Worm (Caenorhabditis elegans): ENCODE results near the gene fbxc-49.

Gene fbxc-49

DNA sequence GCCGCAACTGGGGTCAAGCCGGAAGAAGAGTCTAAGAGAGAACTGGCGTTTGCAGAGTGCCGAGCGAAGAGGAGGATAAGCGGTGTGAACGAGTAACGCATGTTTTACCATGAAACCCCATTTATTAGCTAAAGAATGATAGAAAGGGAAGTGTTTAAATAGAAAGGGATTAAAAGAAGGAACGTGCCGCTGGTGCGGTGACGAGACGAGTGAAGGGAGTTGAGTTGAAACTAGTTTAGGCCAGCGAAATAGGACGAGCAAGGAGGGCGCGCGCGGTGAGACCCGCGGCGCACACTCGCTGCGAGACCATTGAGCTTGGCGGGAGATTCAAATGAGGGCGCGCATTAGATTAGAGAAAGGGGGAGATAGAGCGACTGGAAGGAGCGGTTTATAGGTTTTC is 37.4 kb upstream of the fbxc-49 start, which contains the start of gene math-1:
Gene math-1 (minus strand): TSS at position 101 of the 400 bp plus-strand sequence.
- TF ChIP-seq set-16 (GFP tag; IDR thresholded peaks at IDR 0.05) = peak; percentile 51; the same call in 1 of the 2 replicates

ce11 chrII:2051372-2051771 is 32.6 kb upstream of the fbxc-49 start, which contains the start of gene fbxb-35:
Gene fbxb-35, plus strand, starts transcription at chrII:2051672.
- TF ChIP-seq mes-2 (tag; optimal IDR thresholded peaks at IDR 0.05; ENCODE audit: poor library complexity, severe bottlenecking) = no peak
- no peak for TF ChIP-seq dve-1 (tag; optimal IDR thresholded peaks at IDR 0.05; ENCODE audit: insufficient read depth)
- TF ChIP-seq nhr-41 (GFP tag; IDR thresholded peaks at IDR 0.05) = no peak
- TF ChIP-seq lim-7 (GFP tag; IDR thresholded peaks at IDR 0.05) = no peak
- no peak for TF ChIP-seq T26A8.4 (GFP tag; IDR thresholded peaks at IDR 0.05)
- no peak for TF ChIP-seq fkh-10 (GFP tag; optimal IDR thresholded peaks at IDR 0.05)
- no peak for TF ChIP-seq madf-9 (GFP tag; conservative IDR thresholded peaks at IDR 0.05)
- no peak for TF ChIP-seq unc-39 (tag; optimal IDR thresholded peaks at IDR 0.05)
- no peak for TF ChIP-seq zfp-3 (GFP tag; conservative IDR thresholded peaks at IDR 0.05)
- TF ChIP-seq fos-1 (tag; optimal IDR thresholded peaks at IDR 0.05) = no peak
- no peak for TF ChIP-seq lin-29 (GFP tag; IDR thresholded peaks at IDR 0.05)
- TF ChIP-seq F44E2.7 (GFP tag; IDR thresholded peaks at IDR 0.05) = no peak
- no peak for TF ChIP-seq lin-1 (GFP tag; IDR thresholded peaks at IDR 0.05)
- TF ChIP-seq mdt-29 (GFP tag; IDR thresholded peaks at IDR 0.05) = no peak
- no peak for TF ChIP-seq dpl-1 (GFP tag; optimal IDR thresholded peaks at IDR 0.05)
- TF ChIP-seq nhr-76 (tag; optimal IDR thresholded peaks at IDR 0.05) = no peak
- no peak for TF ChIP-seq zag-1 (tag; optimal IDR thresholded peaks at IDR 0.05)

ce11 chrII:2058985-2059384 is 24.9 kb upstream of the fbxc-49 start, which contains the start of gene F07E5.5:
Gene F07E5.5, minus strand, starts transcription at chrII:2059070.
- TF ChIP-seq dpl-1 (GFP tag; optimal IDR thresholded peaks at IDR 0.05) (peak; percentile 64), dmd-6 (GFP tag; IDR thresholded peaks at IDR 0.05) (peak; percentile 24; the same call in 1 of the 2 replicates), set-16 (GFP tag; IDR thresholded peaks at IDR 0.05) (no peak), ZK546.5 (tag; optimal IDR thresholded peaks at IDR 0.05) (no peak), hmg-1.1 (GFP tag; IDR thresholded peaks at IDR 0.05) (peak; percentile 27; the same call in 1 of the 2 replicates), nhr-11 (tag; optimal IDR thresholded peaks at IDR 0.05) (peak; percentile 69), hif-1 (tag; optimal IDR thresholded peaks at IDR 0.05) (no peak), dmd-9 (GFP tag; IDR thresholded peaks at IDR 0.05) (no peak), mes-2 (tag; optimal IDR thresholded peaks at IDR 0.05; ENCODE audit: poor library complexity, severe bottlenecking) (peak; percentile 81), egl-27 (tag; optimal IDR thresholded peaks at IDR 0.05) (no peak), lin-38 (GFP tag; IDR thresholded peaks at IDR 0.05) (peak; percentile 69), fkh-10 (GFP tag; optimal IDR thresholded peaks at IDR 0.05) (peak; percentile 13), nhr-28 (tag; optimal IDR thresholded peaks at IDR 0.05) (peak; percentile 48), nhr-10 (tag; optimal IDR thresholded peaks at IDR 0.05) (no peak), lsy-2 (tag; optimal IDR thresholded peaks at IDR 0.05) (peak; percentile 74 to 97), lin-13 (GFP tag; optimal IDR thresholded peaks at IDR 0.05) (peak; percentile 45)

DNA sequence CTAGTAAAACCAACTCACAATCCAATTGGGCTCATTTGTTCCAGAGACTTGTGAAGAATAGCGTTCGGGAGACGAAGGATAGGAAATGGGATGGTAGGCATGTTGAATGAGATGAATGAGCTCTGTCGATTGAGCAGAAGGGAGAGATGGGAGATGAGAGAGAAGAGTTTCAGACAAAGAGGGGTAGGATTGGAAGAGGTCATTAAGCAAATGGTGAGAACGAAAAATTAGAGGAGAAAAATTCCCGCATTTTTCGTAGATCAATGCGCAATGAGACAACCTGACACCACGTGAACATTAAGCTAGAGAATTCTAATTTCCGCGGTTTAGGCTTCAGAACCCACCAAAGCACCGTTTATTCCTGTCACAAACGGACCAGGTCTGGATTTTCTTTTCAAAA is 19.9 kb upstream of the fbxc-49 start, which contains the start of gene F07E5.13:
Gene F07E5.13 (minus strand): TSS at position 101 of the 400 bp plus-strand sequence.
- no peak for TF ChIP-seq ztf-7 (tag; optimal IDR thresholded peaks at IDR 0.05)
- TF ChIP-seq snpc-1.2 (GFP tag; IDR thresholded peaks at IDR 0.05) = no peak
- TF ChIP-seq unc-62 (GFP tag; optimal IDR thresholded peaks at IDR 0.05 in 1 of 2) = no peak
- TF ChIP-seq unc-62 (tag; optimal IDR thresholded peaks at IDR 0.05) = no peak
- no peak for TF ChIP-seq mxl-2 (GFP tag; conservative IDR thresholded peaks at IDR 0.05)
- TF ChIP-seq mep-1 (tag; optimal IDR thresholded peaks at IDR 0.05) = no peak
- TF ChIP-seq aha-1 (tag) = no peak
- TF ChIP-seq nhr-102 (tag; optimal IDR thresholded peaks at IDR 0.05) = no peak
- TF ChIP-seq ztf-11 (tag; optimal IDR thresholded peaks at IDR 0.05) = no peak
- TF ChIP-seq zip-2 (tag; optimal IDR thresholded peaks at IDR 0.05) = no peak
- TF ChIP-seq spr-1 (tag; optimal IDR thresholded peaks at IDR 0.05) = no peak
- no peak for TF ChIP-seq nhr-111 (GFP tag; optimal IDR thresholded peaks at IDR 0.05)
